Worm (Caenorhabditis elegans) whole organism, L4 larva: ENCODE results near the gene Y75B8A.24.

ENCODE experiments used
- F44E2.7 ChIP-seq: fragments of 200-800 bp; sonication (Bioruptor generic); IDR thresholded peaks from 2 replicates; pipeline ENCODE4 v2.1.2; 2022; ENCODE audit warnings: missing genetic modification characterization, missing compliant biosample characterization
- aly-2 ChIP-seq: sonication (generic microtip); optimal IDR thresholded peaks from 2 replicates; lab custom pipeline; 2018; ENCODE audit warnings: missing biosample characterization, missing genetic modification characterization
- ama-1 ChIP-seq: fragments of 150-350 bp; optimal IDR thresholded peaks from 2 replicates; lab custom pipeline; 2014; ENCODE audit warnings: inconsistent platforms, mixed read lengths
- ceh-62 ChIP-seq: sonication (generic microtip); optimal IDR thresholded peaks from 2 replicates; lab custom pipeline; 2017; ENCODE audit warnings: missing biosample characterization, missing genetic modification characterization
- lim-7 ChIP-seq: fragments of 200-800 bp; sonication (Bioruptor generic); IDR thresholded peaks from 2 replicates; pipeline ENCODE4 v1.3.6; 2022; ENCODE audit warnings: missing genetic modification characterization, missing compliant biosample characterization
- madf-5 ChIP-seq, 2 experiments: fragments of 200-800 bp; sonication (Bioruptor generic); IDR thresholded peaks; 2 replicates each; pipeline ENCODE4 v1.3.6; 2022; ENCODE audit warnings: missing compliant biosample characterization in 2 of 2, missing genetic modification characterization in 2 of 2
- mdl-1 ChIP-seq, 2 experiments: fragments of 150-350 bp in 1 of 2; sonication (generic microtip) in 1 of 2; optimal IDR thresholded peaks; 2 replicates each; lab custom pipeline; 2014 to 2017; ENCODE audit warnings: missing biosample characterization in 2 of 2, missing genetic modification characterization in 2 of 2
- mxl-3 ChIP-seq: fragments of 200-800 bp; sonication (Bioruptor generic); optimal IDR thresholded peaks from 2 replicates; lab custom pipeline; 2018; ENCODE audit warnings: mild to moderate bottlenecking, missing genetic modification characterization, missing compliant biosample characterization
- nhr-111 ChIP-seq: fragments of 200-800 bp; sonication (Bioruptor generic); optimal IDR thresholded peaks from 2 replicates; lab custom pipeline; 2018; ENCODE audit warnings: mild to moderate bottlenecking, missing genetic modification characterization, missing compliant biosample characterization
- nhr-28 ChIP-seq: fragments of 150-350 bp; optimal IDR thresholded peaks from 2 replicates; lab custom pipeline; 2014; ENCODE audit warnings: missing biosample characterization, missing genetic modification characterization
- nhr-42 ChIP-seq: fragments of 200-800 bp; sonication (Bioruptor generic); IDR thresholded peaks from 2 replicates; pipeline ENCODE4 v1.3.6; 2022; ENCODE audit warnings: missing genetic modification characterization, missing compliant biosample characterization
- nhr-76 ChIP-seq: fragments of 150-350 bp; optimal IDR thresholded peaks from 2 replicates; lab custom pipeline; 2014; ENCODE audit warnings: missing biosample characterization, missing genetic modification characterization

ce11 chrIII:12303084-12303483 is 29.5 kb upstream of the Y75B8A.24 start, which contains the start of gene mrp-8:
- no peak for TF ChIP-seq aly-2 (tag; lab: Kevin White, UChicago)
- no peak for TF ChIP-seq nhr-76 (tag; lab: Kevin White, UChicago)
- TF ChIP-seq nhr-42 (GFP tag; lab: Robert Waterston, UW), result no peak
- no peak for TF ChIP-seq nhr-28
- no peak for TF ChIP-seq ceh-62 (tag; lab: Kevin White, UChicago)
- no peak for TF ChIP-seq lim-7 (GFP tag; lab: Robert Waterston, UW)
- TF ChIP-seq ama-1, result no peak
- TF ChIP-seq madf-5 (GFP tag; IDR thresholded peaks at IDR 0.05; lab: Robert Waterston, UW), result no peak
- TF ChIP-seq mdl-1 (tag; optimal IDR thresholded peaks at IDR 0.05; lab: Kevin White, UChicago), result no peak
- no peak for TF ChIP-seq mxl-3 (GFP tag; lab: Kevin White, UChicago)
- TF ChIP-seq F44E2.7 (GFP tag; lab: Robert Waterston, UW), result no peak
- no peak for TF ChIP-seq nhr-111 (GFP tag; lab: Kevin White, UChicago)
